Worm (Caenorhabditis elegans): ENCODE data around the gene srx-93.
"Not testable (repeated sequence)": the region's sequence is repeated elsewhere in the genome, so short reads cannot be mapped to it uniquely, and the experiment has no call there.

The srx-93 gene

DNA sequence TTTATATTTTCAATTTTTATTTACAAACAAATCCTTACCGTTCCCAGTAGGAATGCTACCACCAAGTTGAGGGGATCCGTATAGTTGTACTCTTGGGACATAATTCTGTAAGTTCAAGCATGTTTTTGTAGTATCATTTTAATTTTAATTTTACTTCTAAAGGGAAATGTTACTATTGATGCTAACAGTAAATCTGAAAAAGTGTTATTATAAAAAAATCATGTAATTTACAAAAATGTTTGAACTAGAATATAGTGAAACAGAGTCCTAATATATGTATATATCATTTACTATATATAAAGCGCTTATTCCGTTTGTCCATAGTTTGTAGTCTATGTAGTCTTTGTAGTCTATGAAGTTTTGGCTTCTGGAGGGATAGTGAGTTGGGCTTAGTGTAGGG, at the start of gene srx-93:
TSS of gene srx-93 (minus strand) at position 101 of the 400 bp plus-strand sequence.
- TF ChIP-seq unc-62 (GFP tag; optimal IDR thresholded peaks at IDR 0.05) = not testable (repeated sequence)

- no peak for TF ChIP-seq unc-62 (GFP tag; optimal IDR thresholded peaks at IDR 0.05)
These were observed 48.0 kb upstream of the srx-93 start, which contains the start of gene Y39H10B.2 for ce11 chrV:3668464-3668863. Gene Y39H10B.2 (plus strand): TSS chrV:3668764.

DNA sequence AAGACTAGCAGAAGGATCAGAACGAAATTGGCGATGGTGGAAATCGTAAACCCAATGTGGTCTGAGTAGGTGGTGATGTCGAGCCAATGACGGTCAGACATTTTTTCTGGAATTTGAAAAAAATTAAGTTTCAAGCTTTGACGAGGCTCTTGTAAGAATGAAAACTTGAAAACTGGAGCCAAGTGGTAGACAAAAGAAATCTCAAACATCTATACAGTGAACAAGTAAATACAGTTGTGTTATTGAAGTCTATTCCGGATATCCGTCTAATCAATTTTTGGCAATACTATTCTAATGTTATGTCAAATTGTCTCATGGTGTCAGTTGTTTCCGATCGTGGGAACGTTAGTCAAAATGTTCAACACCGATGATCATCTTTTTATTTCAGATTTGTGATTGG, 46.4 kb upstream of the srx-93 start, which contains the start of gene str-113:
TSS of gene str-113 (minus strand) at position 101 of the 400 bp plus-strand sequence.
- no peak for TF ChIP-seq unc-62 (GFP tag; optimal IDR thresholded peaks at IDR 0.05)

DNA sequence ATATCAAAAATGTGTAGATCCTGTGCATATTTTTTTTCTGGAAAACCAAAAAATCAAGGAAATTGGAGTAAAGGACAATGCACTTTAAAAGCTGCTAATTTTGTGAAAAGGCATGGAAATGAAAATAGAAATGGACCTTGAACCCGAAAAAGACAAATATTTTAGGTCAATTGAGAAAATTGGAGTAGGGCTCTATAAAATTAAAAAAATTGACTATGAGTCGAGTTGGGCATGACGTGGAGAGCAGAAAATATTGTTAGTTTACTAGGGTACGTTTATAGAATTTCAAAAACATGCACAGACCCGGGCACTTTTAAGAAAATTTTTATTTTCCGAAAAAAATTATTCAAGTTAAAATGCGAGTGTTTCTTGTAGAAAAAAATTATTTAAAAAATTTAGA, 39.0 kb upstream of the srx-93 start, which contains the start of gene acr-23:
TSS of gene acr-23 (minus strand) at position 101 of the 400 bp plus-strand sequence.
- no peak for TF ChIP-seq unc-62 (GFP tag; optimal IDR thresholded peaks at IDR 0.05)

DNA sequence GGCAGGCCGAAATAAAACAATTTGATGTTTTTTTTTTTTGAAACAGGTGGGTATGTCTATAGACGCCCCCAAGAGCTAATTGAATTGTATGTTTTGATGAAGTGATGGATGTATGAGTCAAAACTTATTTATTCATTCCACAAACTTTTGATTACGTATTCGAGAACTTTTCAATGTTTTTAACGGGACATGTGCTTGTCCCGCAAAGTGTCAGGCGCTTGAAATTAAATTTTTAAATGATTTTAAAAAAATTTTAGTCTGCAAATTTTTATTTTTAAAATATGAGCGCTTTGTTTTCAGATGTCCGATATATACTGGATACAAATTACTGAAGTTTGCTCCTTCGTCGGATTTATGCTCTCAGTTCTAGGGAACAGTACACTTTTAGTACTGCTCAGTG, 29.0 kb upstream of the srx-93 start, which contains the start of gene str-114:
TSS of gene str-114 (plus strand) at position 301 of the 400 bp plus-strand sequence.
- no peak for TF ChIP-seq unc-62 (GFP tag; optimal IDR thresholded peaks at IDR 0.05)

ce11 chrV:3647862-3648261, 27.4 kb upstream of the srx-93 start, which contains the start of gene F59B1.10:
Gene F59B1.10 (minus strand): TSS chrV:3647962.
- no peak for TF ChIP-seq unc-62 (GFP tag; optimal IDR thresholded peaks at IDR 0.05)

ce11 chrV:3644193-3644693, 23.7 kb upstream of the srx-93 start, which contains the start of gene F59B1.8:
Gene F59B1.8 (minus strand): TSS chrV:3644243.
- TF ChIP-seq unc-62 (GFP tag; optimal IDR thresholded peaks at IDR 0.05) = no peak

DNA sequence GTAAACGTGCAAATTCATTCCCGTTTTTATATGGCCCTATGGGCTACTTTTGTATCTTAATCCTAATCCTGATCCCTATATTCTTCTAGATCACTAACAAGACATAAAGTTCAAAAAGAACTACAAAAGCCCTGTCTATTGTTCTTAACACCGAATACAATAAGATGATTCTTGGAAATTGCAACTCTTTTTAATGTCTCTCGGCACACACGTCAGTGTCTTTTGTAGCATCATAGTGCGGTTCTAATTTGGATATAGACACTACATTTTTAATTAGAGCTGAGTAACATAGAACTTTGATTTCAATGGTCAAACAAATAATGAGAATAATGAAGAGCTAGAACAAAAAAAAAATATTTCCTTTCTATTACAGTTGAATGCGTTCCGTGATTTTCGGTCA, 19.4 kb upstream of the srx-93 start:
- no peak for TF ChIP-seq unc-62 (GFP tag; optimal IDR thresholded peaks at IDR 0.05)

DNA sequence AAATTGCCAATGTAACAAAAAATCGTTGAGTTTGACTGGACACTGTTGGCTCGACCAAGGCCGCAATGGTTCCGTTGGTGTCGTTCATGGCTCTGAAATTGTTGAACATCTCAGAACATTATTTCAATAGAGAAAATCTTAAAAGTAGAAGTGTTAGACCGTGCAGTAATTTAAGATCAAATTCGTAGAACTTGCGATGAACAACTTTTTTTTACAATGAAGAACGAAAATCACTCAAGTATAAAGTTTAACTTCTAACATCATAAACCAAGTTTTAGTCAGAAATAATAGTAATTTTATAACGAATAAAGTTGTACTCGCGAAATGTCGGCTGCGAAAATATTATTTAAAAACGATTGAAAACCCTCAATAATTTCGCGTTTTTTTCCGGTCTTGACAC, 16.6 kb upstream of the srx-93 start, which contains the start of gene srx-41:
TSS of gene srx-41 (minus strand) at position 101 of the 400 bp plus-strand sequence.
- TF ChIP-seq unc-62 (GFP tag; optimal IDR thresholded peaks at IDR 0.05) = no peak

DNA sequence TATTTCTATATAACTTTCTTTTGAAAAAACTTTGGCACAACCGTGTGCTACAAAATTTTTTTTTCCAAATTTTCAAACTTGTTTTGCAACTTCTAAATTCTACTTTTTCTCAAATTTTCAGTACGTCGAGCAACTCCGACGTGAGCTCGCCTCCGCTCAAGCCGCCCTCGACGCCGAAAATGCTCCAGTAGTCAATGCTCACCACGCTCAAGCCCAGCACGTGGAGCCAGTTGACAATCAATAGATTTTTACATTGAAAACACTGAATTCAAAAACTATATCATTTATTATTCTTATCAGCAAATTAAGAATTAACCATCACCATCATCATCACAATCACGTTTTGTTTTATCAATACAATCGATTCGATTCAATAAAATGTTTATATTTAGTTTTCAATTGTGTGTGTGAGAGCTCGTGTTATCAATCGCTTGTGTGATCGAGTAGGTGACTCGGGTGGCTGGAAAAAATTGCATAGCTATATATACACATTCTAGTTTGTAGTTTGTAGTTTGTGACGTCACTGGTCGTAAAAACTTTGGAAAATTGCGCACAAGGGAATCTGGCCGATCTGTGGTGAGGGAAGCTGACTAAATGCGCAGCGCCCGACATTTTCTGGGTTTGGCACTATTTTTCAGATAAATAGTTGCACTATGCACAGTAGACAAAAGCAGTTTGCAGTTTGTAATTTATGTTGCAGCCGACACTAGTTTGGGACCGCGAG, 13.9 kb upstream of the srx-93 start:
- TF ChIP-seq unc-62 (GFP tag; optimal IDR thresholded peaks at IDR 0.05) = no peak

ce11 chrV:3633041-3633440, 12.5 kb upstream of the srx-93 start, which contains the start of gene F59B1.2:
Gene F59B1.2 (plus strand): TSS chrV:3633341.
- no peak for TF ChIP-seq unc-62 (GFP tag; optimal IDR thresholded peaks at IDR 0.05)

DNA sequence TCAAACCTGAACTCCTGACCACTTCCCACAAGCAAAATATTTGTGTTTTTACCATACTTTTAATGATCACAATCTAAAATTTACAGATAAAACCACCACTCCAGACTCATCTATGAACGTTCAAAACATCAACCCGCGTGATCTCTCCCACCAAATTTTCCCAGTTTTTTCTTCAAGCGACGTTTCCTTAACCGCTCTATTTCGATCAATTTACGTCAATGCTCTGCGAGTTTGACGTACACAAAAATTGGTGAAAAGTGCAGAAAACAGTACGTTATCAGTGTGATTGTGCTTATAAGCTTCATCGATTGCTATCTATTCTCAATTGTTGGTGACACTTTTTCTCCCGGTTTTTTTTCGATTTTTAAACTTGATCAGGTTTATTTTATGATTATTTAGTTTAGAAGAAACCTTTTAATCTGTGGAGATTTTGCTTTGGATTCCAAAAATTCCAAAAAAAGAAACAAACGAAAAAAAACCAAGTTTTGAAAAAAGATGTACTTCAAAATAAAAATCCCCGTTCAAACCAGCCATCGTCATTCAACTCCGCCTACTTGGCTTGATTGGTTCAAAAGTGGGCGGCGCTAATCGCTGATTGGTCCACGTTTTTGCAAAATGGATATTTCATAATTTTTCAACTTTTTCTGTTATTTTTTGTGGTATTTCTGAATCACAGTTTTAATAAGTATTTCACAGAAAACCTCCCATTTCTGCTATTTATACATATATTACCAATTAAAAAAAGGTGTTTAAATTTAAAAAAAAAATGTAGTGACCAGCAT, 11.9 kb upstream of the srx-93 start:
- TF ChIP-seq unc-62 (GFP tag; optimal IDR thresholded peaks at IDR 0.05) = no peak

ce11 chrV:3631591-3631990, 11.1 kb upstream of the srx-93 start, which contains the start of gene F59B1.6:
Gene F59B1.6 (minus strand): TSS chrV:3631691.
- TF ChIP-seq unc-62 (GFP tag; optimal IDR thresholded peaks at IDR 0.05) = no peak

ce11 chrV:3626944-3627343, 6.4 kb upstream of the srx-93 start, which contains the start of gene F59B1.4:
Gene F59B1.4 (minus strand): TSS chrV:3627044.
- no peak for TF ChIP-seq unc-62 (GFP tag; optimal IDR thresholded peaks at IDR 0.05)

DNA sequence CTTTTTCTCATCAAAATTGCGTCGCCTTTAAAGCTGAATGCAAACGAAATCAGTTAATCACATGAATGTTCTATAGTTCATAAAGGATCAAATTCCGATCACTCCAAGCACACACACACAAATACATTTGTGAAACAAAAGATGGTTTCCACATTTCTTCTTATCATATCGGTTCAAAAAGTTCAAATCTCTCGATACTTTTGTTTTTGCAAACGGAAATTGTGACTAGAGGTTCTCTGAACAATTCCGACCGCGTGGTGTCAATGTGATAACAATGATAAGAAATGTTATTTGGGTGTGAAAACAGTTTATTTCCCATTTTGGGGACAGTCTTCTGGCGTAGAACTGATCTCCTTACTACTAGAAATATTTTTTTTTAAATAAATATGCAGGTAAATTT, 3.7 kb downstream of the srx-93 start:
- TF ChIP-seq unc-62 (GFP tag; optimal IDR thresholded peaks at IDR 0.05) = no peak

ce11 chrV:3614397-3614796, 6.1 kb downstream of the srx-93 start, which contains the start of gene T22F3.11:
Gene T22F3.11 (minus strand): TSS chrV:3614553.
- no peak for TF ChIP-seq unc-62 (GFP tag; optimal IDR thresholded peaks at IDR 0.05)
